Worm (Caenorhabditis elegans) whole organism, L1 larva: Measurements from ENCODE around the gene ife-1.

Source experiments
- C34B4.2 ChIP-seq: sonication (generic microtip); optimal IDR thresholded peaks from 2 replicates; lab custom pipeline; 2017; ENCODE audit warnings: mild to moderate bottlenecking, missing genetic modification characterization, missing compliant biosample characterization
- F16B12.6 ChIP-seq: fragments of 150-350 bp; optimal IDR thresholded peaks from 2 replicates; lab custom pipeline; 2014; ENCODE audit warnings: missing biosample characterization, missing genetic modification characterization
- Y116A8C.19 ChIP-seq: sonication (generic microtip); optimal IDR thresholded peaks from 2 replicates; lab custom pipeline; 2016; ENCODE audit warnings: missing compliant biosample characterization, missing genetic modification characterization, borderline replicate concordance
- aly-2 ChIP-seq: fragments of 150-350 bp; optimal IDR thresholded peaks from 2 replicates; lab custom pipeline; 2014; ENCODE audit warnings: missing biosample characterization, missing genetic modification characterization
- ceh-63 ChIP-seq: fragments of 200-800 bp; sonication (Bioruptor generic); optimal IDR thresholded peaks from 2 replicates; lab custom pipeline; 2018; ENCODE audit warnings: mild to moderate bottlenecking, missing genetic modification characterization, missing compliant biosample characterization
- ceh-82 ChIP-seq, 3 experiments: fragments of 150-350 bp in 1 of 3; sonication (generic microtip) in 2 of 3; optimal IDR thresholded peaks; 2 replicates each; lab custom pipeline; 2014 to 2017; ENCODE audit warnings: missing biosample characterization in 3 of 3, missing genetic modification characterization in 3 of 3
- ceh-88 ChIP-seq: fragments of 200-800 bp; sonication (Bioruptor generic); IDR thresholded peaks from 2 replicates; pipeline ENCODE4 v1.3.6; 2022; ENCODE audit warnings: missing genetic modification characterization, missing compliant biosample characterization
- dpl-1 ChIP-seq, 3 experiments: fragments of 150-350 bp in 2 of 3; sonication (generic microtip) in 1 of 3; optimal IDR thresholded peaks; 2 replicates each; lab custom pipeline; 2014 to 2017; ENCODE audit warnings: missing biosample characterization in 3 of 3, missing genetic modification characterization in 3 of 3, missing genetic modification reagents in 3 of 3
- dsc-1 ChIP-seq: sonication (generic microtip); optimal IDR thresholded peaks from 2 replicates; lab custom pipeline; 2016; ENCODE audit warnings: mild to moderate bottlenecking, missing genetic modification characterization, missing compliant biosample characterization
- efl-1 ChIP-seq, 4 experiments: fragments of 150-350 bp; optimal IDR thresholded peaks in 3 of 4; peaks in 1 of 4; 1 replicate in 1 of 4; 2 replicates in 3 of 4; lab custom pipeline; 2014; ENCODE audit warnings: missing biosample characterization in 2 of 4, missing genetic modification characterization in 2 of 4, missing genetic modification reagents in 2 of 4
- elt-2 ChIP-seq: sonication (generic microtip); optimal IDR thresholded peaks from 2 replicates; lab custom pipeline; 2016; ENCODE audit warnings: missing genetic modification characterization, mild to moderate bottlenecking, inconsistent platforms, missing compliant biosample characterization, missing genetic modification reagents
- ets-5 ChIP-seq: fragments of 200-800 bp; sonication (Bioruptor generic); IDR thresholded peaks from 2 replicates; pipeline ENCODE4 v1.3.6; 2022; ENCODE audit warnings: missing genetic modification characterization, missing compliant biosample characterization
- fkh-4 ChIP-seq: sonication (generic microtip); optimal IDR thresholded peaks from 2 replicates; lab custom pipeline; 2016; ENCODE audit warnings: missing compliant biosample characterization, missing genetic modification characterization, borderline replicate concordance
- fos-1 ChIP-seq: fragments of 150-350 bp; optimal IDR thresholded peaks from 2 replicates; lab custom pipeline; 2014; ENCODE audit warnings: missing biosample characterization, missing genetic modification characterization
- isw-1 ChIP-seq: fragments of 200-800 bp; sonication (Bioruptor generic); IDR thresholded peaks from 2 replicates; pipeline ENCODE4 v1.3.6; 2022; ENCODE audit warnings: missing genetic modification characterization, missing compliant biosample characterization
- lin-15B ChIP-seq: fragments of 150-350 bp; sonication (generic microtip); optimal IDR thresholded peaks from 3 replicates; lab custom pipeline; 2014; ENCODE audit warnings: missing biosample characterization, missing genetic modification characterization
- lin-35 ChIP-seq, 2 experiments: fragments of 150-350 bp; optimal IDR thresholded peaks; 2 replicates each; lab custom pipeline; 2014; ENCODE audit warnings: missing biosample characterization in 2 of 2, missing genetic modification characterization in 2 of 2, missing genetic modification reagents in 2 of 2
- lin-39 ChIP-seq: fragments of 150-350 bp; optimal IDR thresholded peaks from 2 replicates; lab custom pipeline; 2014; ENCODE audit warnings: missing biosample characterization, missing genetic modification reagents, missing genetic modification characterization
- lsy-2 ChIP-seq, 2 experiments: fragments of 150-350 bp; optimal IDR thresholded peaks; 2 replicates each; lab custom pipeline; 2014; ENCODE audit warnings: missing biosample characterization in 2 of 2, missing genetic modification characterization in 2 of 2
- mab-9 ChIP-seq: fragments of 200-800 bp; sonication (Bioruptor generic); IDR thresholded peaks from 2 replicates; pipeline ENCODE4 v1.3.6; 2022; ENCODE audit warnings: missing genetic modification reagents, missing genetic modification characterization, missing compliant biosample characterization
- mdl-1 ChIP-seq, 2 experiments: fragments of 150-350 bp; optimal IDR thresholded peaks; 2 replicates each; lab custom pipeline; 2014 to 2017; ENCODE audit warnings: missing biosample characterization in 2 of 2, missing genetic modification characterization in 2 of 2, inconsistent platforms in 1 of 2
- mep-1 ChIP-seq: fragments of 150-350 bp; optimal IDR thresholded peaks from 2 replicates; lab custom pipeline; 2014; ENCODE audit warnings: missing biosample characterization, missing genetic modification characterization
- nhr-11 ChIP-seq: fragments of 150-350 bp; optimal IDR thresholded peaks from 2 replicates; lab custom pipeline; 2014; ENCODE audit warnings: missing biosample characterization, missing genetic modification characterization
- nhr-12 ChIP-seq: sonication (generic microtip); optimal IDR thresholded peaks from 2 replicates; lab custom pipeline; 2017; ENCODE audit warnings: missing biosample characterization, missing genetic modification characterization
- nhr-19 ChIP-seq: fragments of 200-800 bp; sonication (Bioruptor generic); conservative IDR thresholded peaks from 2 replicates; pipeline ENCODE4 v1.3.6; 2022; ENCODE audit warnings: missing genetic modification characterization, missing compliant biosample characterization
- nhr-20 ChIP-seq: sonication (generic microtip); optimal IDR thresholded peaks from 2 replicates; lab custom pipeline; 2016; ENCODE audit warnings: mild to moderate bottlenecking, missing genetic modification characterization, missing compliant biosample characterization
- nhr-47 ChIP-seq: sonication (generic microtip); optimal IDR thresholded peaks from 2 replicates; lab custom pipeline; 2016; ENCODE audit warnings: mild to moderate bottlenecking, missing genetic modification characterization, moderate library complexity, missing compliant biosample characterization
- nhr-71 ChIP-seq: sonication (generic microtip); optimal IDR thresholded peaks from 2 replicates; lab custom pipeline; 2016; ENCODE audit warnings: mild to moderate bottlenecking, missing genetic modification characterization, moderate library complexity, missing compliant biosample characterization
- nhr-77 ChIP-seq: fragments of 150-350 bp; optimal IDR thresholded peaks from 2 replicates; lab custom pipeline; 2014; ENCODE audit warnings: missing biosample characterization, missing genetic modification characterization
- nhr-85 ChIP-seq: sonication (generic microtip); peaks from one replicate; lab custom pipeline; 2016; ENCODE audit warnings: missing genetic modification characterization, inconsistent platforms, missing compliant biosample characterization
- pax-3 ChIP-seq: fragments of 200-800 bp; sonication (Bioruptor generic); optimal IDR thresholded peaks from 2 replicates; lab custom pipeline; 2018; ENCODE audit warnings: mild to moderate bottlenecking, missing genetic modification characterization, moderate library complexity, missing compliant biosample characterization
- pqm-1 ChIP-seq: sonication (generic microtip); optimal IDR thresholded peaks from 3 replicates; lab custom pipeline; 2017; ENCODE audit warnings: missing biosample characterization, missing genetic modification characterization
- skn-1 ChIP-seq: fragments of 150-350 bp; optimal IDR thresholded peaks from 2 replicates; lab custom pipeline; 2014; ENCODE audit warnings: missing biosample characterization, missing genetic modification characterization
- unc-130 ChIP-seq: fragments of 150-350 bp; optimal IDR thresholded peaks from 2 replicates; lab custom pipeline; 2017; ENCODE audit warnings: missing biosample characterization, missing genetic modification characterization, inconsistent platforms
- xbp-1 ChIP-seq: sonication (generic microtip); optimal IDR thresholded peaks from 2 replicates; lab custom pipeline; 2016; ENCODE audit warnings: missing genetic modification characterization, missing compliant biosample characterization
- zag-1 ChIP-seq: fragments of 150-350 bp; optimal IDR thresholded peaks from 2 replicates; lab custom pipeline; 2014; ENCODE audit warnings: missing biosample characterization, missing genetic modification characterization
- zip-4 ChIP-seq: fragments of 200-800 bp; sonication (Bioruptor generic); optimal IDR thresholded peaks from 2 replicates; lab custom pipeline; 2018; ENCODE audit warnings: mild to moderate bottlenecking, missing genetic modification characterization, moderate library complexity, missing compliant biosample characterization

The ife-1 gene

ce11 chrIII:13377249-13377648, 34.0 kb downstream of the ife-1 start (continued):
- TF ChIP-seq mep-1 (peak; percentile 27), lin-15B (no peak), ceh-63 (no peak), skn-1 (tag; lab: Kevin White, UChicago) (peak; percentile 66), mdl-1 (tag; optimal IDR thresholded peaks at IDR 0.05; lab: Kevin White, UChicago) (peak in 1 of 2 experiments; percentile 44), pqm-1 (tag; lab: Kevin White, UChicago) (peak; percentile 9), nhr-71 (peak; percentile 70), F16B12.6 (peak; percentile 4), lsy-2 (tag; optimal IDR thresholded peaks at IDR 0.05; lab: Kevin White, UChicago) (peak; percentile 38 to 63), dpl-1 (GFP tag; optimal IDR thresholded peaks at IDR 0.05; lab: Kevin White, UChicago) (peak in 2 of 3 experiments; percentile 16 to 30), zip-4 (GFP tag; lab: Kevin White, UChicago) (no peak), isw-1 (GFP tag; lab: Robert Waterston, UW) (no peak), nhr-11 (tag; lab: Kevin White, UChicago) (no peak), fos-1 (tag; lab: Kevin White, UChicago) (no peak), dsc-1 (peak; percentile 32), lin-35 (GFP tag; optimal IDR thresholded peaks at IDR 0.05; lab: Kevin White, UChicago) (peak; percentile 45 to 50), ceh-82 (tag; optimal IDR thresholded peaks at IDR 0.05; lab: Kevin White, UChicago) (peak in 1 of 3 experiments; percentile 63), aly-2 (tag; lab: Kevin White, UChicago) (no peak), nhr-47 (tag; lab: Kevin White, UChicago) (peak; percentile 31), nhr-20 (tag; lab: Kevin White, UChicago) (peak; percentile 39), nhr-12 (tag; lab: Kevin White, UChicago) (no peak), elt-2 (peak; percentile 70), zag-1 (no peak), xbp-1 (tag; lab: Kevin White, UChicago) (peak; percentile 52), efl-1 (optimal IDR thresholded peaks at IDR 0.05; lab: Kevin White, UChicago) (peak; percentile 20 to 47), efl-1 (GFP tag; optimal IDR thresholded peaks at IDR 0.05 in 1 of 2; lab: Kevin White, UChicago) (peak; percentile 21 to 93), ceh-88 (no peak), mab-9 (GFP tag; lab: Robert Waterston, UW) (no peak), fkh-4 (tag; lab: Kevin White, UChicago) (no peak), Y116A8C.19 (tag; lab: Kevin White, UChicago) (no peak), nhr-77 (tag; lab: Kevin White, UChicago) (peak; percentile 8), nhr-85 (tag; lab: Kevin White, UChicago) (peak; percentile 64)

- no peak for TF ChIP-seq nhr-19 (GFP tag; lab: Robert Waterston, UW)
- TF ChIP-seq unc-130 (tag; lab: Kevin White, UChicago), result no peak
- TF ChIP-seq efl-1 (optimal IDR thresholded peaks at IDR 0.05; lab: Kevin White, UChicago), result no peak
- peak in 1 of 2 experiments; percentile 21 for TF ChIP-seq efl-1 (GFP tag; optimal IDR thresholded peaks at IDR 0.05 in 1 of 2; lab: Kevin White, UChicago)
- TF ChIP-seq lin-39, result no peak
- no peak for TF ChIP-seq ets-5 (GFP tag; lab: Robert Waterston, UW)
Observed at ce11 chrIII:13378242-13378641, 35.0 kb downstream of the ife-1 start, which contains the start of gene T03F6.10. TSS of gene T03F6.10 (minus strand) at chrIII:13378342.

- TF ChIP-seq F16B12.6 (no peak), nhr-19 (GFP tag; lab: Robert Waterston, UW) (no peak), fos-1 (tag; lab: Kevin White, UChicago) (no peak), pax-3 (tag; lab: Kevin White, UChicago) (no peak), C34B4.2 (tag; lab: Kevin White, UChicago) (no peak)
- TF ChIP-seq, all 84 proteins: peak for 0
Observed at ce11 chrIII:13380196-13380595, 37.0 kb downstream of the ife-1 start, which contains the start of gene T03F6.6. TSS of gene T03F6.6 (minus strand) at chrIII:13380296.
